Fruit fly (Drosophila melanogaster) whole organism, embryonic: ENCODE data around the gene CG31365.

Experiments used
- Blimp-1 ChIP-seq: fragments of 200-800 bp; sonication (Bioruptor generic); optimal IDR thresholded peaks from 3 replicates; lab custom pipeline; 2018; ENCODE audit warnings: missing biosample characterization, missing genetic modification characterization, mild to moderate bottlenecking, moderate library complexity, missing genetic modification reagents
- CG10654 ChIP-seq: fragments of 200-800 bp; sonication (Bioruptor generic); optimal IDR thresholded peaks from 2 replicates; lab custom pipeline; 2016; ENCODE audit warnings: missing biosample characterization, missing genetic modification characterization
- CG11504 ChIP-seq: fragments of 200-800 bp; sonication (Bioruptor generic); optimal IDR thresholded peaks from 3 replicates; lab custom pipeline; 2019; ENCODE audit warnings: missing biosample characterization, mild to moderate bottlenecking, missing genetic modification characterization, moderate library complexity
- CG12155 ChIP-seq: fragments of 200-800 bp; sonication (Bioruptor generic); optimal IDR thresholded peaks from 3 replicates; lab custom pipeline; 2016; ENCODE audit warnings: missing biosample characterization, missing genetic modification characterization
- CG1233 ChIP-seq: fragments of 200-800 bp; sonication (Bioruptor generic); optimal IDR thresholded peaks from 4 replicates; lab custom pipeline; 2018; ENCODE audit warnings: missing biosample characterization, mild to moderate bottlenecking, missing genetic modification characterization
- CG14014 ChIP-seq: fragments of 200-800 bp; sonication (Bioruptor generic); IDR thresholded peaks from 2 replicates; pipeline ENCODE4 v1.3.6; 2022; ENCODE audit warnings: missing biosample characterization, missing genetic modification characterization
- CG15601 ChIP-seq: fragments of 200-800 bp; sonication (Bioruptor generic); optimal IDR thresholded peaks from 3 replicates; lab custom pipeline; 2019; ENCODE audit warnings: missing biosample characterization, mild to moderate bottlenecking, missing genetic modification characterization, moderate library complexity
- CG16779 ChIP-seq: fragments of 200-800 bp; sonication (Bioruptor generic); IDR thresholded peaks from 2 replicates; pipeline ENCODE4 v1.3.6; 2022; ENCODE audit warnings: missing biosample characterization, missing genetic modification characterization
- CG2120 ChIP-seq: fragments of 200-800 bp; sonication (Bioruptor generic); optimal IDR thresholded peaks from 3 replicates; lab custom pipeline; 2016; ENCODE audit warnings: missing biosample characterization, missing genetic modification characterization
- CG3163 ChIP-seq: fragments of 200-800 bp; sonication (Bioruptor generic); optimal IDR thresholded peaks from 3 replicates; lab custom pipeline; 2016; ENCODE audit warnings: missing biosample characterization, missing genetic modification characterization
- CG32532 ChIP-seq: fragments of 200-800 bp; sonication (Bioruptor generic); IDR thresholded peaks from 2 replicates; pipeline ENCODE4 v1.3.6; 2022; ENCODE audit warnings: missing biosample characterization, missing genetic modification characterization
- CG32772 ChIP-seq: fragments of 200-800 bp; sonication (Bioruptor generic); IDR thresholded peaks from 2 replicates; pipeline ENCODE4 v1.3.6; 2022; ENCODE audit warnings: missing biosample characterization, missing genetic modification characterization
- CG6254 ChIP-seq: fragments of 200-800 bp; sonication (Bioruptor generic); optimal IDR thresholded peaks from 3 replicates; lab custom pipeline; 2017; ENCODE audit warnings: mild to moderate bottlenecking, missing biosample characterization, missing genetic modification reagents, missing genetic modification characterization
- CG6813 ChIP-seq: fragments of 200-800 bp; sonication (Bioruptor generic); optimal IDR thresholded peaks from 2 replicates; lab custom pipeline; 2017; ENCODE audit warnings: missing biosample characterization, missing genetic modification characterization, mild to moderate bottlenecking, moderate library complexity, missing genetic modification reagents
- CG7928 ChIP-seq: fragments of 200-800 bp; sonication (Bioruptor generic); optimal IDR thresholded peaks from 2 replicates; lab custom pipeline; 2017; ENCODE audit warnings: missing biosample characterization, mild to moderate bottlenecking, missing genetic modification characterization
- CG8944 ChIP-seq: fragments of 200-800 bp; sonication (Bioruptor generic); optimal IDR thresholded peaks from 3 replicates; lab custom pipeline; 2016; ENCODE audit warnings: missing biosample characterization, missing genetic modification characterization
- D19B ChIP-seq: fragments of 200-800 bp; sonication (Bioruptor generic); optimal IDR thresholded peaks from 2 replicates; lab custom pipeline; 2017; ENCODE audit warnings: missing biosample characterization, mild to moderate bottlenecking, missing genetic modification characterization
- Dll ChIP-seq: fragments of 200-800 bp; sonication (Bioruptor generic); IDR thresholded peaks from 4 replicates; pipeline ENCODE4 v1.3.6; 2022; ENCODE audit warnings: missing biosample characterization, missing genetic modification characterization; ENCODE audit not compliant: partially characterized antibody
- Ets65A ChIP-seq: fragments of 200-800 bp; sonication (Bioruptor generic); peaks from one replicate; lab custom pipeline; 2016; ENCODE audit warnings: missing biosample characterization, missing genetic modification characterization
- Ets97D ChIP-seq: fragments of 200-800 bp; sonication (Bioruptor generic); optimal IDR thresholded peaks from 3 replicates; lab custom pipeline; 2016; ENCODE audit warnings: missing biosample characterization, missing genetic modification characterization
- Fer3 ChIP-seq: fragments of 200-800 bp; sonication (Bioruptor generic); optimal IDR thresholded peaks from 2 replicates; lab custom pipeline; 2018; ENCODE audit warnings: missing biosample characterization, mild to moderate bottlenecking, missing genetic modification characterization, moderate library complexity
- Hr78 ChIP-seq, 2 experiments: fragments of 200-800 bp in 1 of 2; fragments of >200 bp in 1 of 2; sonication (Bioruptor generic) in 1 of 2; optimal IDR thresholded peaks; 2 replicates each; lab custom pipeline; 2017 to 2019; ENCODE audit warnings: missing biosample characterization in 2 of 2, missing genetic modification characterization in 2 of 2, mild to moderate bottlenecking in 1 of 2, moderate library complexity in 1 of 2
- Med ChIP-seq: fragments of 200-800 bp; sonication (Bioruptor generic); peaks from one replicate; lab custom pipeline; 2016; ENCODE audit warnings: missing biosample characterization, missing genetic modification characterization, mild to moderate bottlenecking, inconsistent platforms, moderate library complexity
- Pdp1 ChIP-seq, 2 experiments: fragments of 200-800 bp; sonication (Bioruptor generic); optimal IDR thresholded peaks; 3 replicates each; lab custom pipeline; 2016; ENCODE audit warnings: missing biosample characterization in 2 of 2, missing genetic modification characterization in 2 of 2, mild to moderate bottlenecking in 1 of 2, moderate library complexity in 1 of 2
- Ptx1 ChIP-seq: fragments of 200-800 bp; sonication (Bioruptor generic); IDR thresholded peaks from 2 replicates; pipeline ENCODE4 v1.3.6; 2022; ENCODE audit warnings: missing biosample characterization, missing genetic modification characterization
- Rx ChIP-seq: fragments of 200-800 bp; sonication (Bioruptor generic); IDR thresholded peaks from 2 replicates; pipeline ENCODE4 v1.3.6; 2022; ENCODE audit warnings: missing biosample characterization, missing genetic modification characterization
- Sox100B ChIP-seq: fragments of 200-800 bp; sonication (Bioruptor generic); optimal IDR thresholded peaks from 3 replicates; lab custom pipeline; 2018; ENCODE audit warnings: missing biosample characterization, mild to moderate bottlenecking, missing genetic modification characterization
- ara ChIP-seq: fragments of 200-800 bp; sonication (Bioruptor generic); IDR thresholded peaks from 2 replicates; pipeline ENCODE4 v1.3.6; 2022; ENCODE audit warnings: missing biosample characterization, missing genetic modification characterization
- dysf ChIP-seq: fragments of 200-800 bp; sonication (Bioruptor generic); IDR thresholded peaks from 3 replicates; pipeline ENCODE4 v1.3.6; 2022; ENCODE audit warnings: missing biosample characterization, missing genetic modification characterization
- ems ChIP-seq: fragments of 200-800 bp; sonication (Bioruptor generic); optimal IDR thresholded peaks from 3 replicates; lab custom pipeline; 2016; ENCODE audit warnings: missing biosample characterization, missing genetic modification characterization
- exex ChIP-seq: fragments of 200-800 bp; sonication (Bioruptor generic); optimal IDR thresholded peaks from 4 replicates; lab custom pipeline; 2018; ENCODE audit warnings: missing biosample characterization, mild to moderate bottlenecking, missing genetic modification characterization, moderate library complexity
- fd96Cb ChIP-seq: fragments of 200-800 bp; sonication (Bioruptor generic); optimal IDR thresholded peaks from 2 replicates; lab custom pipeline; 2018; ENCODE audit warnings: missing biosample characterization, mild to moderate bottlenecking, missing genetic modification characterization, moderate library complexity
- gem ChIP-seq: fragments of 200-800 bp; sonication (Bioruptor generic); optimal IDR thresholded peaks from 2 replicates; lab custom pipeline; 2019; ENCODE audit warnings: missing biosample characterization, mild to moderate bottlenecking, missing genetic modification characterization, moderate library complexity
- jing ChIP-seq: fragments of 200-800 bp; sonication (Bioruptor generic); optimal IDR thresholded peaks from 2 replicates; lab custom pipeline; 2018; ENCODE audit warnings: missing biosample characterization, mild to moderate bottlenecking, missing genetic modification characterization
- jumu ChIP-seq: fragments of 200-800 bp; sonication (Bioruptor generic); optimal IDR thresholded peaks from 3 replicates; lab custom pipeline; 2016; ENCODE audit warnings: missing biosample characterization, missing genetic modification characterization
- kay ChIP-seq: fragments of 200-800 bp; sonication (Bioruptor generic); optimal IDR thresholded peaks from 2 replicates; lab custom pipeline; 2016; ENCODE audit warnings: missing biosample characterization, missing genetic modification characterization
- prd ChIP-seq, 3 experiments: fragments of >200 bp in 2 of 3; fragments of 200-800 bp in 1 of 3; sonication (Bioruptor generic) in 1 of 3; optimal IDR thresholded peaks in 2 of 3; IDR thresholded peaks in 1 of 3; 2 replicates in 2 of 3; 3 replicates in 1 of 3; pipeline versions ENCODE4 v1.3.6 to Lab custom; 2017 to 2022; ENCODE audit warnings: missing biosample characterization in 1 of 3, missing genetic modification characterization in 1 of 3
- row ChIP-seq: fragments of 200-800 bp; sonication (Bioruptor generic); IDR thresholded peaks from 3 replicates; pipeline ENCODE4 v1.3.6; 2022; ENCODE audit warnings: missing biosample characterization, missing genetic modification characterization
- scrt ChIP-seq: fragments of 200-800 bp; sonication (Bioruptor generic); optimal IDR thresholded peaks from 2 replicates; lab custom pipeline; 2018; ENCODE audit warnings: missing biosample characterization, mild to moderate bottlenecking, missing genetic modification characterization, moderate library complexity
- sens ChIP-seq: fragments of 200-800 bp; sonication (Bioruptor generic); peaks from one replicate; lab custom pipeline; 2016; ENCODE audit warnings: missing biosample characterization, missing genetic modification characterization
- shn ChIP-seq: fragments of 200-800 bp; sonication (Bioruptor generic); optimal IDR thresholded peaks from 3 replicates; lab custom pipeline; 2016; ENCODE audit warnings: missing biosample characterization, missing genetic modification characterization
- sna ChIP-seq: fragments of 200-800 bp; sonication (Bioruptor generic); IDR thresholded peaks from 2 replicates; pipeline ENCODE4 v1.3.6; 2022; ENCODE audit warnings: missing biosample characterization, missing genetic modification characterization; ENCODE audit not compliant: partially characterized antibody
- sob ChIP-seq: fragments of 200-800 bp; sonication (Bioruptor generic); IDR thresholded peaks from 2 replicates; pipeline ENCODE4 v1.3.6; 2022; ENCODE audit warnings: missing biosample characterization, missing genetic modification characterization
- stwl ChIP-seq: fragments of 200-800 bp; sonication (Bioruptor generic); optimal IDR thresholded peaks from 3 replicates; lab custom pipeline; 2018; ENCODE audit warnings: missing biosample characterization, mild to moderate bottlenecking, missing genetic modification characterization, moderate library complexity
- vvl ChIP-seq: fragments of 200-800 bp; sonication (Bioruptor generic); IDR thresholded peaks from 2 replicates; pipeline ENCODE4 v1.3.6; 2022; ENCODE audit warnings: missing biosample characterization, missing genetic modification characterization

Gene CG31365

DNA sequence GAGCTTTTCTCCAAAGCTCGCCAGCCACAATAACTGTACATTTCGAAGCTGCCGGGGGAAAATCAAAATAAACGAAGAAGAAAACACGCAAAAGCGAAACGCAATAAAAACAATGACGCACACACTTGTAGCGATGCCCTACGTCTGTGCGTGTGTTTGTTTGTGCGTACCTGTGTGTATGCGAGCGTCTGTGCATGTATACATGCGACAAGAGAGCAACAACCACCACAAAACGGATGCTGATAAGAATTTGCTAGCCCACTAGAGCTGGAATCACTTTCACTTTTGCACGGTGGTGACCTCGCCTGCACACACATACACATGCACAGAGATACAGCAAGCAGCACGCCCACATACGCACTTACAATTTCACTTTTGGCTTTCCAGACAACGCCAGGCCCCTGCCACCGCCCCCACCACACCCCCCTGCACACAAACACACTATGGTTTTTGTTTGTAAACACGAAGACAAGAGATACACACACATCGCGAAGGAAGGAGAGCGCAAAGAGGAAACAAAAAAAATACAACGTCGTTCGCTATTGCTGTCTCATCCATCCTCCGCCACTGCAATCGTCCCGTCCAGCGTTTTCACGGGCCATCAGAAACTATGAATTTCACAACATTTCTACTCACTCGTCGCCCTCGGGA is 30.8 kb upstream of the CG31365 start (continued):
- TF ChIP-seq CG7928 (GFP tag; lab: Kevin White, UChicago), result no peak

DNA sequence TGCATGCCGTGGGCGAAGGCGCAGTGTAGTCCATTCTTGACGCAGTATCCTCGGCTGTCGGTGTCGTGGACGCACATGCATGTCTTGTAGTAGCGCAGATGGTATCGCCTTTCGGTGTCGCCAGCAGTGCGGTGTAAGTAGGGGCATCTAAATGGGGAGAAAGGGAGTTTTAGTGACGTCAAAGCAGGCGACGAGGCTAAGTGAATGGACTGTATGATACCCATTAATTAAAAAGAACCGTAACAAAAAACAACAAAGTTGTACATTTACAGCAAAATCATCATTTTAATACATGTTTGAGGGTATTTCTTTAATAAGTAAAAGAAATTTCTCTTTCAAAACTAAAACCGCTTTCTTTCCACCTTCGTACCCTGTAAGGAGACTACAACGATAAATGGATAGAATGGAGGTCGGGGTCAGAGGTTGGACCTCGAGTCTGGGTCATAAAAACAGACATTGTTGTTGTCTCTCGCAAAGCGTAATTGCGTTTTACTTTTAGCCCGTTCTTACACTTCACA is 30.2 kb upstream of the CG31365 start:
- peak; percentile 48 for TF ChIP-seq Ets65A (GFP tag; lab: Kevin White, UChicago)
- peak; percentile 58 for TF ChIP-seq sens (GFP tag; lab: Kevin White, UChicago)
- TF ChIP-seq CG2120, result peak; percentile 50
- TF ChIP-seq sob (GFP tag; lab: Robert Waterston, UW), result no peak
- TF ChIP-seq CG6813 (GFP tag; lab: Kevin White, UChicago), result no peak
- peak; percentile 58 for TF ChIP-seq Med (GFP tag; lab: Kevin White, UChicago)
- no peak for TF ChIP-seq jing (GFP tag; lab: Kevin White, UChicago)
- 0 out of 3 replicates have a peak, but pooled peaks have one; percentile 18 for TF ChIP-seq dysf (GFP tag; lab: Robert Waterston, UW)
- TF ChIP-seq Rx (GFP tag; lab: Robert Waterston, UW), result no peak
- peak; percentile 3 for TF ChIP-seq gem (tag; lab: Kevin White, UChicago)
- TF ChIP-seq row (GFP tag; lab: Robert Waterston, UW), result peak; percentile 43; the same call in 1 of the 3 replicates
- TF ChIP-seq CG3163, result no peak
- TF ChIP-seq D19B (GFP tag; lab: Kevin White, UChicago), result peak; percentile 90

DNA sequence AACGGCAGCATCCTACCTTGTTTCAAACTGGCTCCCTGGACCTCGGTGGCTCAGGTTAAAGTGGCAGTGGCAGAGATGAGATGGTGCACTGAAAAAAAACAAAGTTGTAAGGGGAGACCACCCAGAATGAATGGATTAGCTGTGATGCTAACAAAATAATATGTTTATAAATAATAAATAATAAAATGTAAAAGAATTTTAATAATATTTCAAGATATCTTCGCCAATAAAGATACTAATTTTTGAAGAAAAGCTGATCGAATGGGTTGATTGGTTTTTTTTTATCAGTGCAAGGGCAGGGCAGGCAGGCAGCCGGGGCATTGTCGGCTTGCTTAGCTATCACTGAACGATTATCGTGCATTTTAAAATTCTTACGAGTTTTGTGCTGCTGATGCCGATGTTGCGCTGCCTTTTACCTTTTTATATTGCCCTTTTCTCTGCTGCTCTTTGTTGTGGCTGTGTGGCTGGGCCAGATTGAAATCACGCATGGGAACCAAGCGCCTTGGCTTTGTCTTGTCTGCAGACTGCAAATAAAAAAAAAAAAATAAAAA is 22.9 kb upstream of the CG31365 start:
- TF ChIP-seq CG32772 (GFP tag; lab: Robert Waterston, UW), result 0 out of 2 replicates have a peak, but pooled peaks have one; percentile 4
- no peak for TF ChIP-seq exex (tag; lab: Kevin White, UChicago)
- no peak for TF ChIP-seq prd (optimal IDR thresholded peaks at IDR 0.05; lab: Kevin White, UChicago)
- peak; percentile 55; the same call in 2 of the 3 replicates for TF ChIP-seq prd (GFP tag; IDR thresholded peaks at IDR 0.05; lab: Robert Waterston, UW)
- TF ChIP-seq Ptx1, result peak; percentile 19; the same call in 1 of the 2 replicates
- TF ChIP-seq CG6254, result peak; percentile 39
- TF ChIP-seq kay (GFP tag; lab: Kevin White, UChicago), result no peak
- TF ChIP-seq shn (GFP tag; lab: Kevin White, UChicago), result no peak
- TF ChIP-seq Sox100B (GFP tag; lab: Kevin White, UChicago), result no peak
- TF ChIP-seq CG8944, result no peak
- no peak for TF ChIP-seq CG16779 (GFP tag; lab: Robert Waterston, UW)
- TF ChIP-seq Hr78 (GFP tag; optimal IDR thresholded peaks at IDR 0.05; lab: Kevin White, UChicago), result no peak
- TF ChIP-seq Ets97D (GFP tag; lab: Kevin White, UChicago), result no peak
- no peak for TF ChIP-seq stwl (tag; lab: Kevin White, UChicago)
- peak; percentile 59 for TF ChIP-seq Blimp-1 (GFP tag; lab: Kevin White, UChicago)
- TF ChIP-seq CG1233 (GFP tag; lab: Kevin White, UChicago), result no peak
- no peak for TF ChIP-seq Dll (GFP tag; lab: Robert Waterston, UW)
- peak; percentile 10 for TF ChIP-seq CG15601 (tag; lab: Kevin White, UChicago)
- TF ChIP-seq jumu, result no peak
- TF ChIP-seq CG14014, result no peak
- no peak for TF ChIP-seq Fer3 (tag; lab: Kevin White, UChicago)
- TF ChIP-seq ems, result no peak
- TF ChIP-seq fd96Cb (tag; lab: Kevin White, UChicago), result peak; percentile 33
- no peak for TF ChIP-seq sna (GFP tag; lab: Robert Waterston, UW)
- TF ChIP-seq CG2120, result no peak
- no peak for TF ChIP-seq Pdp1 (GFP tag; optimal IDR thresholded peaks at IDR 0.05; lab: Kevin White, UChicago)
- TF ChIP-seq scrt (GFP tag; lab: Kevin White, UChicago), result no peak
- no peak for TF ChIP-seq CG11504
- no peak for TF ChIP-seq vvl
- TF ChIP-seq ara (GFP tag; lab: Robert Waterston, UW), result peak; percentile 50; the same call in 1 of the 2 replicates
- TF ChIP-seq Rx (GFP tag; lab: Robert Waterston, UW), result no peak
- TF ChIP-seq CG12155 (GFP tag; lab: Kevin White, UChicago), result no peak
- no peak for TF ChIP-seq CG32532 (GFP tag; lab: Robert Waterston, UW)
- no peak for TF ChIP-seq CG10654 (GFP tag; lab: Kevin White, UChicago)
